Fruit fly (Drosophila melanogaster) whole organism: ENCODE measurements around the gene GstT4.

Experiments used
- CG8478 ChIP-seq: fragments of >200 bp; optimal IDR thresholded peaks from 2 replicates; lab custom pipeline; 2018; ENCODE audit warnings: inconsistent platforms
- Dll ChIP-seq: fragments of >200 bp; optimal IDR thresholded peaks from 2 replicates; lab custom pipeline; 2017
- psq ChIP-seq: fragments of >200 bp; optimal IDR thresholded peaks from 2 replicates; lab custom pipeline; 2017

dm6 chrX:13375489-13375997 is 29.0 kb upstream of the GstT4 start:
- no peak for TF ChIP-seq psq (lab: Kevin White, UChicago)
- TF ChIP-seq CG8478 (lab: Kevin White, UChicago), result no peak
- no peak for TF ChIP-seq Dll (lab: Kevin White, UChicago)
